Worm (Caenorhabditis elegans) whole organism, L3 larva: ENCODE measurements around the gene chat-1.

ENCODE experiments used
- R02D3.7 ChIP-seq: fragments of 150-350 bp; optimal IDR thresholded peaks from 2 replicates; lab custom pipeline; 2014; ENCODE audit warnings: missing biosample characterization, missing genetic modification characterization
- ZK546.5 ChIP-seq: sonication (generic microtip); optimal IDR thresholded peaks from 2 replicates; lab custom pipeline; 2017; ENCODE audit warnings: missing biosample characterization, missing genetic modification characterization
- aly-2 ChIP-seq: fragments of 150-350 bp; optimal IDR thresholded peaks from 2 replicates; lab custom pipeline; 2014; ENCODE audit warnings: missing biosample characterization, missing genetic modification characterization
- ceh-16 ChIP-seq: sonication (generic microtip); optimal IDR thresholded peaks from 2 replicates; lab custom pipeline; 2017; ENCODE audit warnings: missing biosample characterization, missing genetic modification characterization
- ceh-28 ChIP-seq: fragments of 150-350 bp; optimal IDR thresholded peaks from 2 replicates; lab custom pipeline; 2014; ENCODE audit warnings: missing biosample characterization, missing genetic modification reagents, missing genetic modification characterization
- ceh-82 ChIP-seq: fragments of 150-350 bp; optimal IDR thresholded peaks from 2 replicates; lab custom pipeline; 2014; ENCODE audit warnings: missing biosample characterization, missing genetic modification characterization
- ceh-9 ChIP-seq: sonication (generic microtip); optimal IDR thresholded peaks from 2 replicates; lab custom pipeline; 2018; ENCODE audit warnings: missing biosample characterization, missing genetic modification characterization
- daf-12 ChIP-seq: fragments of 150-350 bp; optimal IDR thresholded peaks from 2 replicates; lab custom pipeline; 2014; ENCODE audit warnings: missing biosample characterization, missing genetic modification reagents, missing genetic modification characterization
- egl-5 ChIP-seq: fragments of 150-350 bp; optimal IDR thresholded peaks from 2 replicates; lab custom pipeline; 2017; ENCODE audit warnings: missing biosample characterization, missing genetic modification reagents, missing genetic modification characterization, inconsistent platforms
- elt-1 ChIP-seq: fragments of 150-350 bp; optimal IDR thresholded peaks from 2 replicates; lab custom pipeline; 2014; ENCODE audit warnings: missing biosample characterization, missing genetic modification characterization
- elt-2 ChIP-seq: sonication (generic microtip); optimal IDR thresholded peaks from 2 replicates; lab custom pipeline; 2016; ENCODE audit warnings: missing genetic modification reagents, mild to moderate bottlenecking, missing genetic modification characterization, missing compliant biosample characterization
- fkh-10 ChIP-seq: sonication (generic microtip); optimal IDR thresholded peaks from 2 replicates; lab custom pipeline; 2017; ENCODE audit warnings: missing biosample characterization, missing genetic modification reagents, missing genetic modification characterization
- fkh-2 ChIP-seq: fragments of 150-350 bp; optimal IDR thresholded peaks from 2 replicates; lab custom pipeline; 2014; ENCODE audit warnings: missing biosample characterization, missing genetic modification reagents, missing genetic modification characterization
- hmg-11 ChIP-seq: sonication (generic microtip); optimal IDR thresholded peaks from 2 replicates; lab custom pipeline; 2016; ENCODE audit warnings: missing genetic modification characterization, missing compliant biosample characterization
- lin-15B ChIP-seq: fragments of 150-350 bp; optimal IDR thresholded peaks from 2 replicates; lab custom pipeline; 2014; ENCODE audit warnings: missing biosample characterization, missing genetic modification characterization
- lsy-12 ChIP-seq: sonication (generic microtip); optimal IDR thresholded peaks from 2 replicates; lab custom pipeline; 2016; ENCODE audit warnings: mild to moderate bottlenecking, missing genetic modification characterization, missing compliant biosample characterization
- mdl-1 ChIP-seq: fragments of 150-350 bp; optimal IDR thresholded peaks from 2 replicates; lab custom pipeline; 2014; ENCODE audit warnings: missing biosample characterization, missing genetic modification characterization
- nfya-1 ChIP-seq: sonication (generic microtip); optimal IDR thresholded peaks from 2 replicates; lab custom pipeline; 2017; ENCODE audit warnings: missing genetic modification characterization, mild to moderate bottlenecking, missing compliant biosample characterization, antibody characterized with exemption, moderate library complexity; ENCODE audit not compliant: insufficient read depth
- nhr-11 ChIP-seq: fragments of 150-350 bp; optimal IDR thresholded peaks from 2 replicates; lab custom pipeline; 2014; ENCODE audit warnings: missing biosample characterization, missing genetic modification characterization
- nhr-23 ChIP-seq: fragments of 150-350 bp; optimal IDR thresholded peaks from 2 replicates; lab custom pipeline; 2014; ENCODE audit warnings: missing biosample characterization, missing genetic modification reagents, missing genetic modification characterization
- nhr-25 ChIP-seq: sonication (generic microtip); optimal IDR thresholded peaks from 2 replicates; lab custom pipeline; 2017; ENCODE audit warnings: missing biosample characterization, missing genetic modification characterization
- nhr-28 ChIP-seq: fragments of 150-350 bp; optimal IDR thresholded peaks from 2 replicates; lab custom pipeline; 2014; ENCODE audit warnings: missing biosample characterization, missing genetic modification characterization
- nhr-43 ChIP-seq: sonication (generic microtip); optimal IDR thresholded peaks from 2 replicates; lab custom pipeline; 2016; ENCODE audit warnings: mild to moderate bottlenecking, missing genetic modification characterization, missing compliant biosample characterization; ENCODE audit not compliant: poor library complexity, severe bottlenecking
- nhr-67 ChIP-seq: fragments of 150-350 bp; optimal IDR thresholded peaks from 2 replicates; lab custom pipeline; 2014; ENCODE audit warnings: missing biosample characterization, missing genetic modification characterization
- nhr-76 ChIP-seq: fragments of 150-350 bp; sonication (generic microtip); optimal IDR thresholded peaks from 5 replicates; lab custom pipeline; 2014; ENCODE audit warnings: missing biosample characterization, missing genetic modification characterization
- nhr-77 ChIP-seq: fragments of 150-350 bp; optimal IDR thresholded peaks from 2 replicates; lab custom pipeline; 2014; ENCODE audit warnings: missing biosample characterization, missing genetic modification characterization
- sea-2 ChIP-seq: fragments of 150-350 bp; sonication (generic microtip); optimal IDR thresholded peaks from 4 replicates; lab custom pipeline; 2014; ENCODE audit warnings: missing biosample characterization, missing genetic modification reagents, missing genetic modification characterization
- skn-1 ChIP-seq: fragments of 150-350 bp; optimal IDR thresholded peaks from 2 replicates; lab custom pipeline; 2014; ENCODE audit warnings: missing biosample characterization, missing genetic modification characterization
- tbx-2 ChIP-seq: sonication (generic microtip); optimal IDR thresholded peaks from 2 replicates; lab custom pipeline; 2016; ENCODE audit warnings: mild to moderate bottlenecking, missing genetic modification characterization, missing compliant biosample characterization
- unc-39 ChIP-seq: sonication (generic microtip); optimal IDR thresholded peaks from 4 replicates; lab custom pipeline; 2017; ENCODE audit warnings: missing biosample characterization, missing genetic modification characterization
- zag-1 ChIP-seq: fragments of 150-350 bp; optimal IDR thresholded peaks from 2 replicates; lab custom pipeline; 2014; ENCODE audit warnings: missing biosample characterization, missing genetic modification characterization
- ztf-11 ChIP-seq: fragments of 150-350 bp; optimal IDR thresholded peaks from 2 replicates; lab custom pipeline; 2014; ENCODE audit warnings: missing biosample characterization, missing genetic modification characterization
- ztf-4 ChIP-seq: fragments of 150-350 bp; optimal IDR thresholded peaks from 2 replicates; lab custom pipeline; 2014; ENCODE audit warnings: missing biosample characterization, missing genetic modification characterization

chat-1 gene

DNA sequence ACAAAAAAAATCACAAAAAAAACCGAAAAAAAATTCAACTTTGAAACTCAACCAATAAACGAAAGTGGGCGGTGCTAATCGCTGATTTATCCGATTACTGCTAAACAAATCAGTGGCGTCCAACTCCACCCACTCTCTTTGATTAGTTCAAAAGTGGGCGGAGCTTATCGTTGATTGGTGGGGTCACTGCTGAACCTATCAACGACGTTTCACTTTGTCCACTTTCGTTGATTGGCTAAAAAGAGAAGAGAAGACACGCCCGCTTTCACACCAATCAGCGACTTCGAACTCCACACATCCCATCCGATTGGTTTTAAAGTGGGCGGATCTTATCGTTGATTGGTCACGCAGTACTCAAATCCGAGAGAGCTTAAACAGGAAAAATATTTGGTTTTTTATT is 23.2 kb upstream of the chat-1 start:
- TF ChIP-seq ceh-82 (tag; lab: Kevin White, UChicago) (no peak), lin-15B (tag; lab: Kevin White, UChicago) (peak; percentile 3), nfya-1 (peak; percentile 93)
- TF ChIP-seq, all 47 proteins: peak for 2

DNA sequence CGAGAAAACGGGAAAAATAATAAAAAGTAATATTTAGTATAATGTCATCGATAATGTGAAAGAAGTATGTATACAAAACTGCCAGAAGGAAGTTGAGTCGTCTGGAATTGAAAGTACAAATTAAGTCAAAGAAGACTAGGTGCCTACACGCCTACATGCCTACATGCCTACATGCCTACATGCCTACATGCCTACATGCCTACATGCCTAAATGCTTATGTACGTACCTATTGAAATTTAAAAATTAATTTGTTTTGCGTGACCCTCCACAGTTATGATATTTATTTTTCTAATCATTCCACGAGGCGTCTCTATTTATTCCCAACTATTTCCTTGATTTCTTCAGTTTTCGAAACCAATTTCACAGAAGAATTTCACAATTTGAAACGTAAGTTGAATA is 17.2 kb upstream of the chat-1 start, which contains the start of the genes str-185 and R08C7.5:
TSS of gene str-185 (minus strand) at position 101 of the 400 bp plus-strand sequence.
TSS of gene R08C7.5 (plus strand) at position 329 of the 400 bp plus-strand sequence.
- no peak for TF ChIP-seq lsy-12 (tag; lab: Kevin White, UChicago)
- TF ChIP-seq ceh-28 (tag; lab: Kevin White, UChicago) = no peak
- no peak for TF ChIP-seq nhr-43 (tag; lab: Kevin White, UChicago)
- no peak for TF ChIP-seq ZK546.5
- TF ChIP-seq unc-39 (tag; lab: Kevin White, UChicago) = no peak
- no peak for TF ChIP-seq hmg-11
- no peak for TF ChIP-seq sea-2 (GFP tag; lab: Kevin White, UChicago)

- TF ChIP-seq nhr-77 (tag; lab: Kevin White, UChicago) (no peak), ztf-11 (tag; lab: Kevin White, UChicago) (no peak), ztf-4 (no peak), nhr-76 (no peak), nhr-11 (tag; lab: Kevin White, UChicago) (no peak), elt-2 (no peak), lsy-12 (tag; lab: Kevin White, UChicago) (no peak), sea-2 (GFP tag; lab: Kevin White, UChicago) (no peak), ceh-9 (tag; lab: Kevin White, UChicago) (no peak), nfya-1 (no peak), unc-39 (tag; lab: Kevin White, UChicago) (no peak), zag-1 (no peak), aly-2 (no peak), skn-1 (tag; lab: Kevin White, UChicago) (no peak), tbx-2 (tag; lab: Kevin White, UChicago) (no peak), R02D3.7 (tag; lab: Kevin White, UChicago) (no peak), nhr-67 (tag; lab: Kevin White, UChicago) (no peak)
Observed at ce11 chrIV:4434441-4435084, 12.6 kb upstream of the chat-1 start, which contains the start of the genes R08C7.8 and R08C7.4. Gene R08C7.8 (minus strand): TSS chrIV:4434541. Gene R08C7.4 (plus strand): TSS chrIV:4435034.

DNA sequence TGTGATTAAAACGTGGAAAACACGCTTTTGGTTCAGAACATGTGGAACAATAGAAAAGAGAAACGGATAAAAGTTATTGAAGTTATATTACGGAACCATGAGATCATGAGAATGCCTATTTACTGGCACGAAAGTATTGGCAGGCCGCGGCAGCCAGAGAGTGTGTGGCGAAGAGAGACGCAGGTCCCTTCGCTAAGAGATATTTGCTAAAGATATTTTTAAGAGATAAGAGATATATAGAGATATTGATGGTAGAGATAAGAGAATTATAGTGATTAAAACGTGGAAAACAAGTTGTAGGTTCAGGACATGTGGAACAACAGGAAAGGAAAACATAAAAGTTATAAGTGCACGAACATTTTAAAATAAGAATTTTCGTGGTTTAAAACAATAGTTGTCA is 9.3 kb upstream of the chat-1 start:
- peak; percentile 81 for TF ChIP-seq elt-1 (tag; lab: Kevin White, UChicago)
- peak; percentile 20 for TF ChIP-seq nhr-23 (tag; lab: Kevin White, UChicago)
- TF ChIP-seq mdl-1 (tag; lab: Kevin White, UChicago) = no peak

ce11 chrIV:4439190-4439589 is 7.9 kb upstream of the chat-1 start, which contains the start of gene fbxb-74:
Gene fbxb-74 (minus strand): TSS chrIV:4439290.
- TF ChIP-seq mdl-1 (tag; lab: Kevin White, UChicago) (no peak), nhr-76 (no peak), nhr-25 (no peak), ceh-16 (tag; lab: Kevin White, UChicago) (no peak), fkh-10 (GFP tag; lab: Kevin White, UChicago) (no peak), egl-5 (tag; lab: Kevin White, UChicago) (no peak), lsy-12 (tag; lab: Kevin White, UChicago) (no peak), zag-1 (no peak), aly-2 (no peak), unc-39 (tag; lab: Kevin White, UChicago) (no peak), R02D3.7 (tag; lab: Kevin White, UChicago) (no peak), daf-12 (no peak), nhr-28 (tag; lab: Kevin White, UChicago) (no peak), sea-2 (GFP tag; lab: Kevin White, UChicago) (no peak), fkh-2 (tag; lab: Kevin White, UChicago) (no peak)
- TF ChIP-seq, all 47 proteins: peak for 0
